Fruit fly (Drosophila melanogaster): ENCODE measurements around the gene CG43673.

Gene CG43673

dm6 chrX:15733995-15734394, 45.0 kb upstream of the CG43673 start, which contains the start of the genes CG12379 and MagR (continued):
- TF ChIP-seq Opbp (GFP tag; IDR thresholded peaks at IDR 0.05; ENCODE audit: partially characterized antibody): peak; percentile 67
- TF ChIP-seq CG7928 (GFP tag; optimal IDR thresholded peaks at IDR 0.05): peak; percentile 10
- TF ChIP-seq unc-4 (GFP tag; IDR thresholded peaks at IDR 0.05; ENCODE audit: partially characterized antibody): peak; percentile 78
- TF ChIP-seq Myb (GFP tag; optimal IDR thresholded peaks at IDR 0.05): peak; percentile 75
- peak; percentile 87 for TF ChIP-seq CG16813 (GFP tag; IDR thresholded peaks at IDR 0.05; ENCODE audit: partially characterized antibody)
- peak; percentile 16 for TF ChIP-seq CG9437 (GFP tag; optimal IDR thresholded peaks at IDR 0.05)
- TF ChIP-seq NK7.1 (GFP tag; optimal IDR thresholded peaks at IDR 0.05): peak; percentile 27
- TF ChIP-seq lilli (GFP tag; optimal IDR thresholded peaks at IDR 0.05): peak; percentile 82
- peak; percentile 29 for TF ChIP-seq CG11398 (GFP tag; optimal IDR thresholded peaks at IDR 0.05)
- peak; percentile 42 for TF ChIP-seq CG4617 (GFP tag; optimal IDR thresholded peaks at IDR 0.05; ENCODE audit: borderline replicate concordance)
- TF ChIP-seq Atf-2 (GFP tag; optimal IDR thresholded peaks at IDR 0.05): peak; percentile 57
- peak; percentile 39; the same call in 2 of the 3 replicates for TF ChIP-seq Aef1 (GFP tag; IDR thresholded peaks at IDR 0.05)
- TF ChIP-seq CG34376 (GFP tag; optimal IDR thresholded peaks at IDR 0.05): peak; percentile 77
- TF ChIP-seq onecut (GFP tag; IDR thresholded peaks at IDR 0.05): no peak
- peak; percentile 31 for TF ChIP-seq az2 (GFP tag; optimal IDR thresholded peaks at IDR 0.05)
- TF ChIP-seq Mad (GFP tag; optimal IDR thresholded peaks at IDR 0.05): peak; percentile 30
- peak; percentile 58 for TF ChIP-seq CG15514 (GFP tag; optimal IDR thresholded peaks at IDR 0.05)
- peak; percentile 48 for TF ChIP-seq CHES-1-like (GFP tag; optimal IDR thresholded peaks at IDR 0.05)
- TF ChIP-seq zfh2 (GFP tag; optimal IDR thresholded peaks at IDR 0.05): peak; percentile 64
- no peak for TF ChIP-seq CG4328 (GFP tag; optimal IDR thresholded peaks at IDR 0.05)
- no peak for TF ChIP-seq HLH3B (GFP tag; IDR thresholded peaks at IDR 0.05)
- TF ChIP-seq gem (tag; optimal IDR thresholded peaks at IDR 0.05): no peak
- no peak for TF ChIP-seq Tbp (GFP tag; optimal IDR thresholded peaks at IDR 0.05)
- TF ChIP-seq CG10979 (tag; optimal IDR thresholded peaks at IDR 0.05): peak; percentile 30
- TF ChIP-seq Doc3 (GFP tag; IDR thresholded peaks at IDR 0.05; ENCODE audit: partially characterized antibody): peak; percentile 78
- peak; percentile 70; the same call in 1 of the 3 replicates for TF ChIP-seq hb (GFP tag; IDR thresholded peaks at IDR 0.05; ENCODE audit: partially characterized antibody)
- TF ChIP-seq ftz-f1 (GFP tag; optimal IDR thresholded peaks at IDR 0.05): no peak
- peak; percentile 53; the same call in 1 of the 2 replicates for TF ChIP-seq CG32772 (GFP tag; IDR thresholded peaks at IDR 0.05)
- TF ChIP-seq CG9727 (GFP tag; optimal IDR thresholded peaks at IDR 0.05): peak; percentile 64
- peak; percentile 69 for TF ChIP-seq CG10147 (GFP tag; optimal IDR thresholded peaks at IDR 0.05)
- TF ChIP-seq jing (GFP tag; optimal IDR thresholded peaks at IDR 0.05): no peak
- no peak for TF ChIP-seq Hey (tag; optimal IDR thresholded peaks at IDR 0.05)
- TF ChIP-seq Chrac-16 (GFP tag; optimal IDR thresholded peaks at IDR 0.05): peak; percentile 57
- TF ChIP-seq CG17359 (tag; optimal IDR thresholded peaks at IDR 0.05): peak; percentile 27
- peak; percentile 31 for TF ChIP-seq vfl (GFP tag; optimal IDR thresholded peaks at IDR 0.05)
- TF ChIP-seq Ets65A (GFP tag): peak; percentile 71
- TF ChIP-seq Antp (GFP tag; optimal IDR thresholded peaks at IDR 0.05): peak; percentile 51
- no peak for TF ChIP-seq prd (optimal IDR thresholded peaks at IDR 0.05)
- TF ChIP-seq prd (GFP tag; IDR thresholded peaks at IDR 0.05): peak; percentile 70
- TF ChIP-seq CG15601 (tag; optimal IDR thresholded peaks at IDR 0.05): no peak
- peak; percentile 60 for TF ChIP-seq CG7963 (GFP tag; IDR thresholded peaks at IDR 0.05; ENCODE audit: partially characterized antibody)
- no peak for TF ChIP-seq CG2875 (GFP tag; optimal IDR thresholded peaks at IDR 0.05)
- TF ChIP-seq Side (GFP tag; optimal IDR thresholded peaks at IDR 0.05): peak; percentile 62
- peak; percentile 16 for TF ChIP-seq CG3065 (GFP tag; optimal IDR thresholded peaks at IDR 0.05)
- TF ChIP-seq CG33213 (GFP tag; optimal IDR thresholded peaks at IDR 0.05): peak; percentile 27
- peak; percentile 58 for TF ChIP-seq sisA (GFP tag; IDR thresholded peaks at IDR 0.05)
- TF ChIP-seq gro (GFP tag; optimal IDR thresholded peaks at IDR 0.05): peak; percentile 68
- TF ChIP-seq Neu2 (GFP tag; optimal IDR thresholded peaks at IDR 0.05; ENCODE audit: borderline replicate concordance): peak; percentile 98
- TF ChIP-seq Lim3 (GFP tag; IDR thresholded peaks at IDR 0.05): no peak
- peak; percentile 51; the same call in 1 of the 2 replicates for TF ChIP-seq esg (GFP tag; conservative IDR thresholded peaks at IDR 0.05)
- peak; percentile 50 for TF ChIP-seq zen (tag; optimal IDR thresholded peaks at IDR 0.05)
